Worm (Caenorhabditis elegans): ENCODE data around the gene wdr-5.2.

DNA sequence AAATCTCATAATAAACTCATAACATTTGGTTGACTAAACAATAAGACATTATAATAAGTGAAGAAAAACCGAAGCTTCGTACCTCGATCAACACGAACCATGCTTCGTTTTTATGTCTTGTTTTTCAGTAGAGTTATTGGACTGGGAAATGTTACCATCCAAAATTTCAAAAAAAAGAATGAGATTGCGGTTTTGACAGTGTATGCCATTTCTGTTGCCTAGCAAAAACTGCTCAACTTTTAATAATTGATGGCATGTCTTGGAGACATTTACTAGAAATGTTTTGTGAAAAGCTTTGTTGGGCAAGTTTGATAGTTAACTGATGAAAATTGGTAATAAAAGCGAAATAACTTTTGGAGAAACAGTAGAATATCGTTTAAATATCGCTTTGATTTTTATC, 45.3 kb downstream of the wdr-5.2 start, which contains the start of gene Y60A9.1:
- TF ChIP-seq nhr-11 (tag; optimal IDR thresholded peaks at IDR 0.05): no peak
- TF ChIP-seq fax-1 (tag; optimal IDR thresholded peaks at IDR 0.05): no peak
- no peak for TF ChIP-seq eyg-1 (tag; optimal IDR thresholded peaks at IDR 0.05)
- no peak for TF ChIP-seq fkh-10 (GFP tag; optimal IDR thresholded peaks at IDR 0.05)
- no peak for TF ChIP-seq dmd-4 (tag; optimal IDR thresholded peaks at IDR 0.05; ENCODE audit: borderline replicate concordance)

Measured in whole organism, late embryonic.